Fruit fly (Drosophila melanogaster) whole organism, embryonic: ENCODE data around the gene CG46467.

ENCODE experiments used
- Antp ChIP-seq: fragments of 200-800 bp; sonication (Bioruptor generic); optimal IDR thresholded peaks from 3 replicates; lab custom pipeline; 2016; ENCODE audit warnings: missing biosample characterization, missing genetic modification characterization
- B-H1 ChIP-seq: fragments of 200-800 bp; sonication (Bioruptor generic); IDR thresholded peaks from 3 replicates; pipeline ENCODE4 v1.3.6; 2022; ENCODE audit warnings: missing biosample characterization, missing genetic modification characterization
- CG10543 ChIP-seq: fragments of 200-800 bp; sonication (Bioruptor generic); optimal IDR thresholded peaks from 3 replicates; lab custom pipeline; 2017; ENCODE audit warnings: missing biosample characterization, mild to moderate bottlenecking, missing genetic modification characterization, moderate library complexity
- CG11696 ChIP-seq: fragments of 200-800 bp; sonication (Bioruptor generic); IDR thresholded peaks from 2 replicates; pipeline ENCODE4 v1.3.6; 2022; ENCODE audit warnings: missing biosample characterization, missing genetic modification characterization
- CG12942 ChIP-seq: fragments of 200-800 bp; sonication (Bioruptor generic); optimal IDR thresholded peaks from 3 replicates; lab custom pipeline; 2016; ENCODE audit warnings: missing biosample characterization, missing genetic modification characterization
- CG14014 ChIP-seq: fragments of 200-800 bp; sonication (Bioruptor generic); IDR thresholded peaks from 2 replicates; pipeline ENCODE4 v1.3.6; 2022; ENCODE audit warnings: missing biosample characterization, missing genetic modification characterization
- CG14441 ChIP-seq: fragments of 200-800 bp; sonication (Bioruptor generic); IDR thresholded peaks from 2 replicates; pipeline ENCODE4 v1.3.6; 2022; ENCODE audit warnings: missing biosample characterization, missing genetic modification characterization
- CG16863 ChIP-seq: fragments of 200-800 bp; sonication (Bioruptor generic); optimal IDR thresholded peaks from 3 replicates; lab custom pipeline; 2016; ENCODE audit warnings: missing biosample characterization, missing genetic modification characterization
- CG17328 ChIP-seq: fragments of 200-800 bp; sonication (Bioruptor generic); IDR thresholded peaks from 2 replicates; pipeline ENCODE4 v1.3.6; 2022; ENCODE audit warnings: missing biosample characterization, missing genetic modification characterization
- CG18262 ChIP-seq: fragments of 200-800 bp; optimal IDR thresholded peaks from 3 replicates; lab custom pipeline; 2019; ENCODE audit warnings: missing biosample characterization, mild to moderate bottlenecking, missing genetic modification characterization, moderate library complexity
- CG2129 ChIP-seq: fragments of 200-800 bp; sonication (Bioruptor generic); IDR thresholded peaks from 2 replicates; pipeline ENCODE4 v1.3.6; 2022; ENCODE audit warnings: missing biosample characterization, missing genetic modification characterization; ENCODE audit not compliant: partially characterized antibody
- CG2199 ChIP-seq: fragments of 200-800 bp; sonication (Bioruptor generic); IDR thresholded peaks from 3 replicates; pipeline ENCODE4 v1.3.6; 2022; ENCODE audit warnings: missing biosample characterization, missing genetic modification characterization
- CG2202 ChIP-seq: fragments of 200-800 bp; sonication (Bioruptor generic); optimal IDR thresholded peaks from 2 replicates; lab custom pipeline; 2018; ENCODE audit warnings: missing biosample characterization, mild to moderate bottlenecking, missing genetic modification characterization
- CG3281 ChIP-seq: fragments of 200-800 bp; sonication (Bioruptor generic); optimal IDR thresholded peaks from 3 replicates; lab custom pipeline; 2017; ENCODE audit warnings: missing biosample characterization, mild to moderate bottlenecking, missing genetic modification characterization
- CG42726 ChIP-seq: fragments of 200-800 bp; sonication (Bioruptor generic); IDR thresholded peaks from 2 replicates; pipeline ENCODE4 v1.3.6; 2022; ENCODE audit warnings: missing biosample characterization, missing genetic modification characterization; ENCODE audit not compliant: partially characterized antibody
- CG4854 ChIP-seq: fragments of 200-800 bp; sonication (Bioruptor generic); optimal IDR thresholded peaks from 2 replicates; lab custom pipeline; 2016; ENCODE audit warnings: missing biosample characterization, missing genetic modification characterization, inconsistent platforms
- CG6175 ChIP-seq: fragments of 200-800 bp; sonication (Bioruptor generic); IDR thresholded peaks from 3 replicates; pipeline ENCODE4 v1.3.6; 2022; ENCODE audit warnings: missing biosample characterization, missing genetic modification characterization
- CG6254 ChIP-seq: fragments of 200-800 bp; sonication (Bioruptor generic); optimal IDR thresholded peaks from 3 replicates; lab custom pipeline; 2017; ENCODE audit warnings: mild to moderate bottlenecking, missing biosample characterization, missing genetic modification reagents, missing genetic modification characterization
- CG9932 ChIP-seq: fragments of 200-800 bp; sonication (Bioruptor generic); IDR thresholded peaks from 2 replicates; pipeline ENCODE4 v1.3.6; 2022; ENCODE audit warnings: missing biosample characterization, missing genetic modification characterization
- Dad ChIP-seq: fragments of 200-800 bp; sonication (Bioruptor generic); optimal IDR thresholded peaks from 3 replicates; lab custom pipeline; 2016; ENCODE audit warnings: missing biosample characterization, missing genetic modification characterization
- ERR ChIP-seq: fragments of 200-800 bp; sonication (Bioruptor generic); optimal IDR thresholded peaks from 2 replicates; lab custom pipeline; 2016; ENCODE audit warnings: missing biosample characterization, missing genetic modification characterization
- Hsf ChIP-seq: fragments of 200-800 bp; sonication (Bioruptor generic); optimal IDR thresholded peaks from 3 replicates; lab custom pipeline; 2016; ENCODE audit warnings: missing biosample characterization, missing genetic modification characterization
- Mad ChIP-seq: fragments of 200-800 bp; sonication (Bioruptor generic); optimal IDR thresholded peaks from 2 replicates; lab custom pipeline; 2016; ENCODE audit warnings: missing biosample characterization, missing genetic modification characterization
- Med ChIP-seq: fragments of 200-800 bp; sonication (Bioruptor generic); peaks from one replicate; lab custom pipeline; 2016; ENCODE audit warnings: missing biosample characterization, missing genetic modification characterization, mild to moderate bottlenecking, inconsistent platforms, moderate library complexity
- Opbp ChIP-seq: fragments of 200-800 bp; sonication (Bioruptor generic); IDR thresholded peaks from 3 replicates; pipeline ENCODE4 v1.3.6; 2022; ENCODE audit warnings: missing biosample characterization, missing genetic modification characterization; ENCODE audit not compliant: partially characterized antibody
- Ptx1 ChIP-seq: fragments of 200-800 bp; sonication (Bioruptor generic); IDR thresholded peaks from 2 replicates; pipeline ENCODE4 v1.3.6; 2022; ENCODE audit warnings: missing biosample characterization, missing genetic modification characterization
- Scr ChIP-seq: fragments of 200-800 bp; sonication (Bioruptor generic); IDR thresholded peaks from 2 replicates; pipeline ENCODE4 v1.3.6; 2022; ENCODE audit warnings: missing biosample characterization, missing genetic modification characterization; ENCODE audit not compliant: partially characterized antibody
- Side ChIP-seq: fragments of 200-800 bp; sonication (Bioruptor generic); optimal IDR thresholded peaks from 2 replicates; lab custom pipeline; 2016; ENCODE audit warnings: missing biosample characterization, missing genetic modification characterization
- ash1 ChIP-seq: fragments of 200-800 bp; sonication (Bioruptor generic); optimal IDR thresholded peaks from 2 replicates; lab custom pipeline; 2018; ENCODE audit warnings: missing biosample characterization, mild to moderate bottlenecking, missing genetic modification characterization
- bab2 ChIP-seq: fragments of 200-800 bp; sonication (Bioruptor generic); optimal IDR thresholded peaks from 2 replicates; lab custom pipeline; 2016; ENCODE audit warnings: missing biosample characterization, missing genetic modification characterization
- bbx ChIP-seq: fragments of 200-800 bp; sonication (Bioruptor generic); IDR thresholded peaks from 2 replicates; pipeline ENCODE4 v1.3.6; 2022; ENCODE audit warnings: missing biosample characterization, missing genetic modification characterization; ENCODE audit not compliant: partially characterized antibody
- dati ChIP-seq: fragments of 200-800 bp; sonication (Bioruptor generic); IDR thresholded peaks from 2 replicates; pipeline ENCODE4 v1.3.6; 2022; ENCODE audit warnings: missing biosample characterization, missing genetic modification characterization
- exex ChIP-seq: fragments of 200-800 bp; sonication (Bioruptor generic); optimal IDR thresholded peaks from 4 replicates; lab custom pipeline; 2018; ENCODE audit warnings: missing biosample characterization, mild to moderate bottlenecking, missing genetic modification characterization, moderate library complexity
- hb ChIP-seq: fragments of 200-800 bp; sonication (Bioruptor generic); IDR thresholded peaks from 3 replicates; pipeline ENCODE4 v1.3.6; 2022; ENCODE audit warnings: missing biosample characterization, missing genetic modification characterization; ENCODE audit not compliant: partially characterized antibody
- her ChIP-seq: fragments of 200-800 bp; sonication (Bioruptor generic); optimal IDR thresholded peaks from 2 replicates; lab custom pipeline; 2016; ENCODE audit warnings: missing biosample characterization, missing genetic modification characterization
- jumu ChIP-seq: fragments of 200-800 bp; sonication (Bioruptor generic); optimal IDR thresholded peaks from 3 replicates; lab custom pipeline; 2016; ENCODE audit warnings: missing biosample characterization, missing genetic modification characterization
- lola ChIP-seq, 3 experiments: fragments of >200 bp in 2 of 3; fragments of 200-800 bp in 1 of 3; sonication (Bioruptor generic) in 1 of 3; optimal IDR thresholded peaks; 2 replicates each; lab custom pipeline; 2017 to 2019; ENCODE audit warnings: missing biosample characterization in 3 of 3, missing genetic modification characterization in 3 of 3, mild to moderate bottlenecking in 1 of 3, moderate library complexity in 1 of 3
- nau ChIP-seq: fragments of 200-800 bp; sonication (Bioruptor generic); optimal IDR thresholded peaks from 3 replicates; lab custom pipeline; 2017; ENCODE audit warnings: missing biosample characterization, mild to moderate bottlenecking, missing genetic modification characterization, missing genetic modification reagents
- nom ChIP-seq: fragments of 200-800 bp; sonication (Bioruptor generic); optimal IDR thresholded peaks from 2 replicates; lab custom pipeline; 2017; ENCODE audit warnings: missing biosample characterization, missing genetic modification characterization, mild to moderate bottlenecking, moderate library complexity, missing genetic modification reagents
- phol ChIP-seq: fragments of 200-800 bp; sonication (Bioruptor generic); optimal IDR thresholded peaks from 3 replicates; lab custom pipeline; 2018; ENCODE audit warnings: missing biosample characterization, mild to moderate bottlenecking, missing genetic modification characterization, moderate library complexity
- pum ChIP-seq: fragments of 200-800 bp; sonication (Bioruptor generic); optimal IDR thresholded peaks from 2 replicates; lab custom pipeline; 2016; ENCODE audit warnings: missing biosample characterization, missing genetic modification characterization
- run ChIP-seq: fragments of 200-800 bp; sonication (Bioruptor generic); optimal IDR thresholded peaks from 3 replicates; lab custom pipeline; 2018; ENCODE audit warnings: missing biosample characterization, mild to moderate bottlenecking, missing genetic modification characterization
- scrt ChIP-seq: fragments of 200-800 bp; sonication (Bioruptor generic); optimal IDR thresholded peaks from 2 replicates; lab custom pipeline; 2018; ENCODE audit warnings: missing biosample characterization, mild to moderate bottlenecking, missing genetic modification characterization, moderate library complexity
- so ChIP-seq: fragments of 200-800 bp; sonication (Bioruptor generic); IDR thresholded peaks from 3 replicates; pipeline ENCODE4 v1.3.6; 2022; ENCODE audit warnings: missing biosample characterization, missing genetic modification characterization
- tgo ChIP-seq: fragments of 200-800 bp; sonication (Bioruptor generic); IDR thresholded peaks from 3 replicates; pipeline ENCODE4 v1.3.6; 2022; ENCODE audit warnings: missing biosample characterization, missing genetic modification characterization
- tna ChIP-seq: fragments of 200-800 bp; sonication (Bioruptor generic); IDR thresholded peaks from 2 replicates; pipeline ENCODE4 v1.3.6; 2022; ENCODE audit warnings: missing biosample characterization, missing genetic modification characterization; ENCODE audit not compliant: partially characterized antibody
- zf30C ChIP-seq: fragments of 200-800 bp; sonication (Bioruptor generic); optimal IDR thresholded peaks from 3 replicates; lab custom pipeline; 2018; ENCODE audit warnings: missing biosample characterization, mild to moderate bottlenecking, missing genetic modification characterization

Gene CG46467

dm6 chr3R:10001174-10001789 is 126.8 kb downstream of the CG46467 start, which contains the start of gene CG5359 (continued):
- TF ChIP-seq bbx (GFP tag; lab: Robert Waterston, UW) (no peak), CG2199 (GFP tag; lab: Robert Waterston, UW) (no peak), nau (GFP tag; lab: Kevin White, UChicago) (no peak), Scr (GFP tag; lab: Robert Waterston, UW) (peak; percentile 44), Mad (no peak), ash1 (GFP tag; lab: Kevin White, UChicago) (no peak), CG42726 (no peak)

- TF ChIP-seq CG9932 (GFP tag; lab: Robert Waterston, UW) (peak; percentile 64), CG2202 (tag; lab: Kevin White, UChicago) (no peak), tna (no peak), CG6254 (no peak), CG16863 (peak; percentile 4), CG10543 (peak; percentile 74), CG14014 (peak; percentile 63), CG4854 (peak; percentile 13), lola (GFP tag; optimal IDR thresholded peaks at IDR 0.05; lab: Kevin White, UChicago) (no peak), phol (no peak), tgo (GFP tag; lab: Robert Waterston, UW) (peak; percentile 44; the same call in 1 of the 3 replicates), scrt (peak; percentile 54), pum (GFP tag; lab: Kevin White, UChicago) (peak; percentile 5), Med (peak; percentile 93), ERR (GFP tag; lab: Kevin White, UChicago) (peak; percentile 4), Ptx1 (GFP tag; lab: Robert Waterston, UW) (peak; percentile 49), exex (tag; lab: Kevin White, UChicago) (peak; percentile 3), Dad (GFP tag; lab: Kevin White, UChicago) (peak; percentile 9), CG2129 (no peak), her (peak; percentile 54), CG17328 (GFP tag; lab: Robert Waterston, UW) (peak; percentile 29; the same call in 1 of the 2 replicates), CG11696 (GFP tag; lab: Robert Waterston, UW) (no peak), Opbp (no peak), jumu (GFP tag; lab: Kevin White, UChicago) (peak; percentile 24), CG3281 (GFP tag; lab: Kevin White, UChicago) (peak; percentile 48), hb (GFP tag; lab: Robert Waterston, UW) (no peak), run (tag; lab: Kevin White, UChicago) (peak; percentile 1), CG6175 (GFP tag; lab: Robert Waterston, UW) (0 out of 3 replicates have a peak, but pooled peaks have one; percentile 40), B-H1 (GFP tag; lab: Robert Waterston, UW) (peak; percentile 30; the same call in 1 of the 3 replicates), dati (no peak), so (GFP tag; lab: Robert Waterston, UW) (peak; percentile 29; the same call in 1 of the 3 replicates), Hsf (GFP tag; lab: Kevin White, UChicago) (peak; percentile 2), CG12942 (GFP tag; lab: Kevin White, UChicago) (no peak), CG14441 (GFP tag; lab: Robert Waterston, UW) (peak; percentile 62), Side (GFP tag; lab: Kevin White, UChicago) (peak; percentile 54), bab2 (peak; percentile 55), nom (GFP tag; lab: Kevin White, UChicago) (no peak), Antp (GFP tag; lab: Kevin White, UChicago) (peak; percentile 32), zf30C (peak; percentile 51), CG18262 (tag; lab: Kevin White, UChicago) (no peak)
Observed at dm6 chr3R:10024032-10024712, 149.7 kb downstream of the CG46467 start.
